Fruit fly (Drosophila melanogaster): ENCODE measurements around the gene CG7025.
"Not testable (repeated sequence)": the region's sequence is repeated elsewhere in the genome, so short reads cannot be mapped to it uniquely, and the experiment has no call there.

Gene CG7025

DNA sequence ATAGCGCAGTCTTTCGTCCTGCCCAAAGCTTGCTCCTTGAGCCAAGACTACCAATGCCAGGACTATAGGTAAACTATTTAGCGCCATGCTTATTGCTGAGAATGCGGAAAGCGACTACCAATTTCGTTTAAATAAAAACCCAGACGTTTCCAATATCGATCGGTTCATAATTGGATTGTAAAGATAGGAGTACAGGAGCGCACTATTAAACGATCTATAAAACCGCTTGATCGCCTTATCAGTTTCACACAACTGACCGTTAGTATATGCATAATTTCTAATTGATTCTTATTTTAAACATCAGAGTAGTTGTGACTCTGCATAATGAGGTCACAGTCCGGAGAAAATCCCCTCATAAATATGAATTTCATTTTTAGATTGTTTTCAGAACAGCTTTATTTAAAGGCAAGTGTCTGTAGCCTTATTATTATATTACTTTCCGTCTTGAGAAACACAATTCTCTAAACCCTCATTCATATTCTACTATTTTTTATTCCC, at the start of gene CG7025, which contains the start of gene CG43235:
Gene CG7025 (minus strand): TSS at position 101 of the 498 bp plus-strand sequence.
Gene CG43235 (plus strand): TSS at position 448 of the 498 bp plus-strand sequence.
- TF ChIP-seq Vsx2 (GFP tag; optimal IDR thresholded peaks at IDR 0.05; ENCODE audit: partially characterized antibody) (no peak), Abd-B (GFP tag; optimal IDR thresholded peaks at IDR 0.05) (no peak), Hr78 (GFP tag; optimal IDR thresholded peaks at IDR 0.05) (no peak), psq (GFP tag; optimal IDR thresholded peaks at IDR 0.05) (no peak), dmrt93B (GFP tag; optimal IDR thresholded peaks at IDR 0.05) (no peak), foxo (GFP tag; optimal IDR thresholded peaks at IDR 0.05) (no peak), Jra (GFP tag; optimal IDR thresholded peaks at IDR 0.05) (no peak), dl (GFP tag; optimal IDR thresholded peaks at IDR 0.05; ENCODE audit: insufficient read depth in 1 of 2, partially characterized antibody in 2 of 2) (no peak), CG32264 (GFP tag; optimal IDR thresholded peaks at IDR 0.05) (no peak), Hnf4 (GFP tag; optimal IDR thresholded peaks at IDR 0.05) (no peak), Myc (optimal IDR thresholded peaks at IDR 0.05) (no peak), h (GFP tag; optimal IDR thresholded peaks at IDR 0.05) (no peak)

DNA sequence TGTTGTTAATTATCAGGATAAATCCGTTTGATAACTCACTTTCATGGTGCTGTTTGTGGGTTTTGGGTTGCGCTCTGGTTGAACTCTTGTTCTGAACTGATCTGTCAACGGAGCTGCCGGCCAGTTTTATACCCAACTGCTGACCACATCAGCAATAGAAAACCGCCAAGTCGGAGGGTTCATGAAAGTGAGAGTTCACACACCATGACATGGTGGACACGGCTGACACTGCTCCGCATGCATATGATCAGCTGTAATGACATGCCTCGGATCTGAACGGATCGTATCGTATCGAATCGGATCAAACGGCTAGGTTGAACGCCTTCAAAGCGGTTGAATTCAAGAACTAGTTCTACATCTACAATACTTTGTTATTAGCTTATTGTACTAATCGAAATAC, 49.0 kb upstream of the CG7025 start, which contains the start of gene Acp1:
Gene Acp1 (minus strand): TSS at position 101 of the 400 bp plus-strand sequence.
- no peak for TF ChIP-seq CG9705 (GFP tag; optimal IDR thresholded peaks at IDR 0.05)
- TF ChIP-seq CG32264 (GFP tag; optimal IDR thresholded peaks at IDR 0.05): no peak
- TF ChIP-seq Mio (GFP tag; optimal IDR thresholded peaks at IDR 0.05): no peak
- TF ChIP-seq GATAd (GFP tag; optimal IDR thresholded peaks at IDR 0.05): no peak

dm6 chr2L:7738709-7739108, 46.2 kb upstream of the CG7025 start, which contains the start of gene CG31904:
Gene CG31904, minus strand, starts transcription at chr2L:7738809.
- TF ChIP-seq dsf (GFP tag; optimal IDR thresholded peaks at IDR 0.05; ENCODE audit: borderline replicate concordance); GATAd (GFP tag; optimal IDR thresholded peaks at IDR 0.05); woc (GFP tag; optimal IDR thresholded peaks at IDR 0.05): not testable (repeated sequence)

- TF ChIP-seq HLH106 (tag; optimal IDR thresholded peaks at IDR 0.05); pan (optimal IDR thresholded peaks at IDR 0.05); br (GFP tag; optimal IDR thresholded peaks at IDR 0.05): not testable (repeated sequence)
Measured at dm6 chr2L:7732570-7732969, 40.1 kb upstream of the CG7025 start, which contains the start of gene CG13796. Gene CG13796, minus strand, starts transcription at chr2L:7732670.

DNA sequence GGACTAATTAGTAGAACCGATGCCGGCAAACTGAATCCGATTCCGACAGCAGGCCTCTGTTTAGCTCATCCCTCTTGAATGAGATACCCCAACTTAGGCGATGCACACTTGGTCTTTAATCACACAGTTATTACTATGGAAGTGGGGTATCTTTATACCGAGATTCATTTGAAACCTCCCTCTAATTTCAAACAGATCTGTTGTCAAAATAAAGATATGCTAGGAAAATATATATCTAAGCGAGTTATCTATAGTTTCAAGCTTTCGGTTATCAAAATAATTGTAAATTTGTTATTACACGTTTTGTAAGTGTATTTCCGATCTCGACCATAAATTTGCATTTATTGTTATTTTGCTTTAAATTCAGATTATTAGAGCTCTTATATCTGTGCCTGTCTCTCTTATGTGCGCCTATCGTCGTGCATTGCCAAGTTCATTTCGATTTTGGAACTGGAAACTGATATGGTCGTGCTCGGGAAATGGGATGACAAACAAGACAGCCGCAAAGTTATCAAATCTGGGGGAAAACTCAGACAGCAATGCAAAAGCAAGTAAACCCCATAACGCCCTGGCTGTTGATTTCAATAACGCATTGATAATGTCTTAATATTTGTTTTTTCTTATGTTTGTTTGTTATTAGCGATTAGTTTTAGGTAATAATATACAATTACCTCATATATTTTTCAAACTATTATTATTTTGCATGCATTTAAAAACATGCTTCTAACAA, 34.0 kb upstream of the CG7025 start, which contains the start of gene CG13795:
Gene CG13795 (minus strand): TSS at position 31 of the 730 bp plus-strand sequence.
- TF ChIP-seq br (GFP tag; optimal IDR thresholded peaks at IDR 0.05) (peak; percentile 28), ey (GFP tag; optimal IDR thresholded peaks at IDR 0.05) (peak; percentile 24), Dfd (GFP tag; optimal IDR thresholded peaks at IDR 0.05) (no peak), h (GFP tag; optimal IDR thresholded peaks at IDR 0.05) (peak; percentile 28), tai (GFP tag; optimal IDR thresholded peaks at IDR 0.05) (no peak), fru (GFP tag; optimal IDR thresholded peaks at IDR 0.05) (peak; percentile 43), Rel (GFP tag; optimal IDR thresholded peaks at IDR 0.05) (no peak), Rel (tag; optimal IDR thresholded peaks at IDR 0.05) (peak; percentile 95), dsf (GFP tag; optimal IDR thresholded peaks at IDR 0.05; ENCODE audit: borderline replicate concordance) (no peak), Dif (GFP tag; optimal IDR thresholded peaks at IDR 0.05; ENCODE audit: partially characterized antibody) (no peak), rgr (GFP tag; optimal IDR thresholded peaks at IDR 0.05) (peak; percentile 48)

DNA sequence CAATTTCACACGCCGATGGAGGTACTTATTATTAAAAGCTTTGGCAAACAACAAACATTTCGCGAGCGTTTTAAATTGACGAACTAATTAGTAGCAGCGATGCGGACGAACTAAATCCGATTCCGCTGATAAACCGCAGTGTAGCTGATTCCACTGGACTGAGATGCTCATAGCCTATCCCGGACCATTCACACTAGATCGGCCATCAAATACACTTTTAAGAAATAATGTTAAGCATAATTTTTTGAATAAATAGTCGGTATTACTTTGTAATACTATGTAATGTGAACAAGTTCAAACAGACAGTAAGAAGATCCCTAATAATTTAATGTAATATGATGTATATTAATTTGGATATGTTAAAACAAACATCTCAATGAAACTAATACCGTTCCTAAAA, 30.2 kb upstream of the CG7025 start, which contains the start of gene CG13794:
Gene CG13794 (minus strand): TSS at position 101 of the 400 bp plus-strand sequence.
- no peak for TF ChIP-seq Mio (GFP tag; optimal IDR thresholded peaks at IDR 0.05)
- TF ChIP-seq dl (GFP tag; optimal IDR thresholded peaks at IDR 0.05; ENCODE audit: insufficient read depth in 1 of 2, partially characterized antibody in 2 of 2): no peak
- TF ChIP-seq CrebA (GFP tag; optimal IDR thresholded peaks at IDR 0.05; ENCODE audit: borderline replicate concordance): no peak
- TF ChIP-seq jim (GFP tag; optimal IDR thresholded peaks at IDR 0.05): no peak
- TF ChIP-seq sage (GFP tag; optimal IDR thresholded peaks at IDR 0.05): no peak
- TF ChIP-seq Dif (GFP tag; optimal IDR thresholded peaks at IDR 0.05; ENCODE audit: partially characterized antibody): no peak
- no peak for TF ChIP-seq dsf (GFP tag; optimal IDR thresholded peaks at IDR 0.05; ENCODE audit: borderline replicate concordance)
- no peak for TF ChIP-seq sv (GFP tag; optimal IDR thresholded peaks at IDR 0.05)
- TF ChIP-seq ey (GFP tag; optimal IDR thresholded peaks at IDR 0.05): no peak
- no peak for TF ChIP-seq foxo (GFP tag; optimal IDR thresholded peaks at IDR 0.05)
